Worm (Caenorhabditis elegans) whole organism, young adult: ENCODE data around the gene Y32B12C.1.

ENCODE experiments used
- B0019.2 ChIP-seq: fragments of 200-800 bp; sonication (Bioruptor generic); conservative IDR thresholded peaks from 2 replicates; pipeline ENCODE4 v1.3.6; 2022; ENCODE audit warnings: missing genetic modification reagents, missing genetic modification characterization, missing compliant biosample characterization
- C17E4.6 ChIP-seq: fragments of 200-800 bp; sonication (Bioruptor generic); IDR thresholded peaks from 2 replicates; pipeline ENCODE4 v1.3.6; 2022; ENCODE audit warnings: missing genetic modification reagents, missing genetic modification characterization, missing compliant biosample characterization
- F57A8.1 ChIP-seq: fragments of 200-800 bp; sonication (Bioruptor generic); optimal IDR thresholded peaks from 2 replicates; lab custom pipeline; 2018; ENCODE audit warnings: mild to moderate bottlenecking, missing genetic modification characterization, moderate library complexity, missing compliant biosample characterization
- F57C9.4 ChIP-seq: sonication (generic microtip); optimal IDR thresholded peaks from 2 replicates; lab custom pipeline; 2017; ENCODE audit warnings: mild to moderate bottlenecking, missing genetic modification characterization, missing compliant biosample characterization
- K12H6.12 ChIP-seq: fragments of 200-800 bp; sonication (Bioruptor generic); optimal IDR thresholded peaks from 2 replicates; lab custom pipeline; 2018; ENCODE audit warnings: mild to moderate bottlenecking, missing genetic modification characterization, missing compliant biosample characterization
- T26A5.8 ChIP-seq: sonication (generic microtip); optimal IDR thresholded peaks from 2 replicates; lab custom pipeline; 2016; ENCODE audit warnings: missing genetic modification characterization, missing compliant biosample characterization
- Y53F4B.3 ChIP-seq: fragments of 200-800 bp; sonication (Bioruptor generic); IDR thresholded peaks from 2 replicates; pipeline ENCODE4 v1.3.6; 2022; ENCODE audit warnings: missing genetic modification reagents, missing genetic modification characterization, missing compliant biosample characterization
- Y56A3A.18 ChIP-seq: fragments of 200-800 bp; sonication (Bioruptor generic); IDR thresholded peaks from 2 replicates; pipeline ENCODE4 v1.3.6; 2022; ENCODE audit warnings: missing genetic modification reagents, missing genetic modification characterization, missing compliant biosample characterization
- Y95B8A.8 ChIP-seq: fragments of 200-800 bp; sonication (Bioruptor generic); IDR thresholded peaks from 2 replicates; pipeline ENCODE4 v1.3.6; 2022; ENCODE audit warnings: missing genetic modification reagents, missing genetic modification characterization, missing compliant biosample characterization
- ama-1 ChIP-seq, 3 experiments: fragments of 150-350 bp in 1 of 3; sonication (generic microtip) in 2 of 3; optimal IDR thresholded peaks; 2 replicates each; lab custom pipeline; 2014 to 2018; ENCODE audit warnings: missing biosample characterization in 2 of 3, missing genetic modification characterization in 2 of 3, missing genetic modification reagents in 2 of 3
- attf-5 ChIP-seq: fragments of 200-800 bp; sonication (Bioruptor generic); optimal IDR thresholded peaks from 2 replicates; lab custom pipeline; 2018; ENCODE audit warnings: mild to moderate bottlenecking, missing genetic modification characterization, missing compliant biosample characterization
- attf-6 ChIP-seq: fragments of 200-800 bp; sonication (Bioruptor generic); IDR thresholded peaks from 2 replicates; pipeline ENCODE4 v1.3.6; 2022; ENCODE audit warnings: missing genetic modification reagents, missing genetic modification characterization, missing compliant biosample characterization
- bed-1 ChIP-seq: fragments of 200-800 bp; sonication (Bioruptor generic); IDR thresholded peaks from 2 replicates; pipeline ENCODE4 v1.3.6; 2022; ENCODE audit warnings: missing genetic modification reagents, missing genetic modification characterization, missing compliant biosample characterization
- bed-2 ChIP-seq: fragments of 200-800 bp; sonication (Bioruptor generic); IDR thresholded peaks from 2 replicates; pipeline ENCODE4 v1.3.6; 2022; ENCODE audit warnings: missing genetic modification reagents, missing genetic modification characterization, missing compliant biosample characterization
- ccch-3 ChIP-seq: fragments of 200-800 bp; sonication (Bioruptor generic); optimal IDR thresholded peaks from 2 replicates; lab custom pipeline; 2018; ENCODE audit warnings: mild to moderate bottlenecking, missing genetic modification characterization, missing compliant biosample characterization
- fkh-3 ChIP-seq: sonication (generic microtip); optimal IDR thresholded peaks from 2 replicates; lab custom pipeline; 2016; ENCODE audit warnings: mild to moderate bottlenecking, missing genetic modification characterization, missing compliant biosample characterization
- gei-17 ChIP-seq: fragments of 200-800 bp; sonication (Bioruptor generic); optimal IDR thresholded peaks from 2 replicates; lab custom pipeline; 2018; ENCODE audit warnings: mild to moderate bottlenecking, missing genetic modification characterization, missing compliant biosample characterization
- hlh-26 ChIP-seq: fragments of 200-800 bp; sonication (Bioruptor generic); conservative IDR thresholded peaks from 2 replicates; pipeline ENCODE4 v1.3.6; 2022; ENCODE audit warnings: missing genetic modification reagents, missing genetic modification characterization, missing compliant biosample characterization
- hmg-1.2 ChIP-seq: fragments of 200-800 bp; sonication (Bioruptor generic); IDR thresholded peaks from 2 replicates; pipeline ENCODE4 v1.3.6; 2022; ENCODE audit warnings: missing genetic modification reagents, missing genetic modification characterization, missing compliant biosample characterization
- lag-1 ChIP-seq: fragments of 200-800 bp; sonication (Bioruptor generic); IDR thresholded peaks from 2 replicates; pipeline ENCODE4 v1.3.6; 2022; ENCODE audit warnings: missing genetic modification reagents, missing genetic modification characterization, missing compliant biosample characterization
- let-607 ChIP-seq, 2 experiments: fragments of 200-800 bp in 1 of 2; sonication (Bioruptor generic) in 1 of 2; sonication (generic microtip) in 1 of 2; optimal IDR thresholded peaks; 2 replicates each; lab custom pipeline; 2016 to 2018; ENCODE audit warnings: mild to moderate bottlenecking in 2 of 2, missing compliant biosample characterization in 2 of 2, missing genetic modification characterization in 2 of 2, moderate library complexity in 2 of 2, missing genotype in 1 of 2
- lin-54 ChIP-seq: fragments of 200-800 bp; sonication (Bioruptor generic); optimal IDR thresholded peaks from 2 replicates; lab custom pipeline; 2018; ENCODE audit warnings: mild to moderate bottlenecking, missing genetic modification characterization, missing compliant biosample characterization
- madf-6 ChIP-seq: fragments of 200-800 bp; sonication (Bioruptor generic); IDR thresholded peaks from 2 replicates; pipeline ENCODE4 v1.3.6; 2022; ENCODE audit warnings: missing genetic modification reagents, missing genetic modification characterization, missing compliant biosample characterization
- mcd-1 ChIP-seq: fragments of 200-800 bp; sonication (Bioruptor generic); IDR thresholded peaks from 2 replicates; pipeline ENCODE4 v1.3.6; 2022; ENCODE audit warnings: missing genetic modification reagents, missing genetic modification characterization, missing compliant biosample characterization
- mel-28 ChIP-seq: sonication (generic microtip); optimal IDR thresholded peaks from 2 replicates; lab custom pipeline; 2016; ENCODE audit warnings: borderline replicate concordance, mild to moderate bottlenecking, missing genetic modification characterization, missing compliant biosample characterization
- mes-4 ChIP-seq: sonication (generic microtip); optimal IDR thresholded peaks from 2 replicates; lab custom pipeline; 2016; ENCODE audit warnings: missing genotype, missing genetic modification characterization, missing compliant biosample characterization
- nfyb-1 ChIP-seq: fragments of 200-800 bp; sonication (Bioruptor generic); IDR thresholded peaks from 2 replicates; pipeline ENCODE4 v1.3.6; 2022; ENCODE audit warnings: missing genetic modification reagents, missing genetic modification characterization, missing compliant biosample characterization
- nhr-179 ChIP-seq: sonication (generic microtip); optimal IDR thresholded peaks from 2 replicates; lab custom pipeline; 2016; ENCODE audit warnings: mild to moderate bottlenecking, missing genetic modification characterization, missing compliant biosample characterization
- rpc-1 ChIP-seq, 2 experiments: fragments of 150-350 bp in 1 of 2; sonication (generic microtip) in 1 of 2; optimal IDR thresholded peaks; 2 replicates each; lab custom pipeline; 2014 to 2018; ENCODE audit warnings: missing biosample characterization in 1 of 2, missing genetic modification characterization in 1 of 2, missing genetic modification reagents in 1 of 2, missing genotype in 1 of 2
- snpc-3.4 ChIP-seq: sonication (generic microtip); optimal IDR thresholded peaks from 2 replicates; lab custom pipeline; 2017; ENCODE audit warnings: missing genetic modification characterization, mild to moderate bottlenecking, missing compliant biosample characterization, antibody characterized with exemption, moderate library complexity, missing genotype, missing genetic modification reagents
- snpc-4 ChIP-seq, 5 experiments: fragments of 150-350 bp in 1 of 5; sonication (generic microtip) in 4 of 5; optimal IDR thresholded peaks; 2 replicates each; lab custom pipeline; 2014 to 2018; ENCODE audit warnings: missing genetic modification characterization in 5 of 5, missing biosample characterization in 3 of 5, antibody characterized with exemption in 2 of 5, mild to moderate bottlenecking in 2 of 5, missing compliant biosample characterization in 2 of 5, missing genotype in 2 of 5, moderate library complexity in 2 of 5, missing genetic modification reagents in 1 of 5
- tbp1 ChIP-seq: fragments of 200-800 bp; sonication (Bioruptor generic); optimal IDR thresholded peaks from 2 replicates; lab custom pipeline; 2018; ENCODE audit warnings: mild to moderate bottlenecking, missing genetic modification characterization, missing compliant biosample characterization
- unc-130 ChIP-seq: sonication (generic microtip); optimal IDR thresholded peaks from 2 replicates; lab custom pipeline; 2016; ENCODE audit warnings: missing genetic modification reagents, missing genetic modification characterization, missing compliant biosample characterization
- unc-62 ChIP-seq: fragments of 150-350 bp; optimal IDR thresholded peaks from 2 replicates; lab custom pipeline; 2014; ENCODE audit warnings: missing biosample characterization, missing genetic modification reagents, missing genetic modification characterization
- xnd-1 ChIP-seq: sonication (generic microtip); optimal IDR thresholded peaks from 2 replicates; lab custom pipeline; 2016; ENCODE audit warnings: missing genotype, missing genetic modification reagents, missing genetic modification characterization, missing compliant biosample characterization
- zfh-2 ChIP-seq: fragments of 200-800 bp; sonication (Bioruptor generic); conservative IDR thresholded peaks from 2 replicates; pipeline ENCODE4 v1.3.6; 2022; ENCODE audit warnings: missing genetic modification reagents, missing genetic modification characterization, missing compliant biosample characterization
- zim-3 ChIP-seq: sonication (generic microtip); optimal IDR thresholded peaks from 2 replicates; lab custom pipeline; 2017; ENCODE audit warnings: mild to moderate bottlenecking, missing genetic modification characterization, moderate library complexity, missing compliant biosample characterization
- ztf-3 ChIP-seq: fragments of 200-800 bp; sonication (Bioruptor generic); optimal IDR thresholded peaks from 2 replicates; lab custom pipeline; 2018; ENCODE audit warnings: mild to moderate bottlenecking, missing genetic modification characterization, missing compliant biosample characterization

Gene Y32B12C.1

DNA sequence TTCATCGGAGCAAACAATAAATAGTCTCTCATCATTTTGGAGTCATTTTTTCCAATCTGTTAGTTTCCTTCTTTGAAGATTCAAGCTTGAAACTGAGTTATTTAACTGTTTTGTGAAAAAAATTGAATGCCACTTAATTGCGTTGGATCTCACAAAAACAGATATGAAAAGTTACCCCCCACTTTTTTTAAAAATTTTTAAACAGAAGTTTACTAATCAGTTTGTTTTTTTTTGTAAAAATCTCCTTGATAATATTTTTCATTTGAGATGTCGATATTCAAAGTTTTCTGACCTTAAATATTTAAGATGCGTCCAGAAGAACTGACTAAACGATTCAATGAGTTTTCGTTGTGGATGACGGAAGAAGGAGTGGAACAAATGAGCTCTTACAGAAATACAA lies at the start of gene Y32B12C.1:
TSS of gene Y32B12C.1 (plus strand) at position 301 of the 400 bp plus-strand sequence.
- no peak for TF ChIP-seq gei-17 (GFP tag; lab: Kevin White, UChicago)
- TF ChIP-seq lag-1, result no peak
- TF ChIP-seq nhr-179 (tag; lab: Kevin White, UChicago), result no peak
- TF ChIP-seq xnd-1 (tag; lab: Kevin White, UChicago), result no peak
- no peak for TF ChIP-seq unc-62
- no peak for TF ChIP-seq unc-130 (GFP tag; lab: Kevin White, UChicago)
- no peak for TF ChIP-seq hlh-26 (GFP tag; lab: Robert Waterston, UW)
- no peak for TF ChIP-seq zim-3 (tag; lab: Kevin White, UChicago)
- TF ChIP-seq Y56A3A.18 (GFP tag; lab: Robert Waterston, UW), result no peak

DNA sequence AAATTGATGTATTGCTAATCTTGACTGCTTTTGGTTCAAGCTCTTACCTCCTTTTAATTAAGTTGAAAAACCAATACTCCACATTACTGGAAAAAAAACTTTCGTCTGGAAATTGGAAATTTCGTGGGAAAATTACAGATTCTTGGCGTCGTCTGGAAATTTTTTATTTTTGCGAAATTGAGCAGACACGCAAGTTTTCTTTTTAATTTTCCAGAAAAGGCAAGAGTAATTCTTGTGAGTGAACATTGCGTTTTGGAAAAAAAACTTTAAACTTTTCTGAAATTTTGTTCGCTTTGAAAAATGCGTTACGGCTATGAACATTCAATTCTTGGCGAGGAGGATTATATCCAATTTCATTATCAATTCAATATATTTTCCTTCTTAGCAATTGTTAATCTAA lies 40.8 kb upstream of the Y32B12C.1 start, which contains the start of gene sru-45:
TSS of gene sru-45 (plus strand) at position 301 of the 400 bp plus-strand sequence.
- TF ChIP-seq Y53F4B.3 (GFP tag; lab: Robert Waterston, UW), result no peak
- no peak for TF ChIP-seq ccch-3 (GFP tag; lab: Kevin White, UChicago)
- TF ChIP-seq bed-1 (GFP tag; lab: Robert Waterston, UW), result no peak
- no peak for TF ChIP-seq rpc-1 (optimal IDR thresholded peaks at IDR 0.05; lab: Kevin White, UChicago)
- TF ChIP-seq rpc-1 (tag; optimal IDR thresholded peaks at IDR 0.05; lab: Kevin White, UChicago), result no peak
- TF ChIP-seq C17E4.6, result no peak
- no peak for TF ChIP-seq let-607 (tag; optimal IDR thresholded peaks at IDR 0.05; lab: Kevin White, UChicago)
- no peak for TF ChIP-seq ztf-3 (GFP tag; lab: Kevin White, UChicago)
- TF ChIP-seq K12H6.12 (tag; lab: Kevin White, UChicago), result no peak
- no peak for TF ChIP-seq hmg-1.2 (GFP tag; lab: Robert Waterston, UW)
- no peak for TF ChIP-seq ama-1 (optimal IDR thresholded peaks at IDR 0.05; lab: Kevin White, UChicago)
- no peak for TF ChIP-seq ama-1 (GFP tag; optimal IDR thresholded peaks at IDR 0.05; lab: Kevin White, UChicago)
- TF ChIP-seq zfh-2 (GFP tag; lab: Robert Waterston, UW), result no peak
- no peak for TF ChIP-seq F57A8.1 (GFP tag; lab: Kevin White, UChicago)
- no peak for TF ChIP-seq lin-54
- TF ChIP-seq madf-6 (GFP tag; lab: Robert Waterston, UW), result no peak
- no peak for TF ChIP-seq snpc-3.4 (tag; lab: Kevin White, UChicago)

DNA sequence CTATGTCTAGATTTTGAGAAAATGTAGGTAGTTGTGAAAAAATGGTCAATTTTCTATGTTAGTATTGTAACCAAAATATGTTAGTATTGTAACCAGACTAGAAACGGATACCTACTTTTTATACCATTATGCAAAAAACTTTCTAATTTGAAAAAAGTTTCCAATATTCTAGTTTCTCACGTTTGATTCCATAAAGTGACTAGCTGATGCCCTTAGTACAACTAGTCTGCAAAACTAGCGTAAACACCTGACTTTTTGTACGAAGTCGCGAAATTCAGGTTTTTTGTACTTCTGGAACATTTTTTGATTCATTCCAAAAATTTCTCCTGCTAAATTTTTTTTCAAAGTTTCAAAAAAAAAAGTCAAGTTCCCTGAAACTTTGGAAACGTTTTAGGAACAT lies 38.4 kb upstream of the Y32B12C.1 start:
- TF ChIP-seq ama-1 (optimal IDR thresholded peaks at IDR 0.05; lab: Kevin White, UChicago), result no peak
- no peak for TF ChIP-seq ama-1 (GFP tag; optimal IDR thresholded peaks at IDR 0.05; lab: Kevin White, UChicago)
- TF ChIP-seq attf-5, result no peak
- no peak for TF ChIP-seq B0019.2 (GFP tag; lab: Robert Waterston, UW)
- no peak for TF ChIP-seq fkh-3 (tag; lab: Kevin White, UChicago)
- no peak for TF ChIP-seq lag-1
- no peak for TF ChIP-seq F57C9.4 (tag; lab: Kevin White, UChicago)
- no peak for TF ChIP-seq T26A5.8 (tag; lab: Kevin White, UChicago)
- no peak for TF ChIP-seq bed-2 (GFP tag; lab: Robert Waterston, UW)
- TF ChIP-seq mel-28, result no peak
- no peak for TF ChIP-seq mes-4
- no peak for TF ChIP-seq nfyb-1 (GFP tag; lab: Robert Waterston, UW)
- TF ChIP-seq attf-6 (GFP tag; lab: Robert Waterston, UW), result no peak

DNA sequence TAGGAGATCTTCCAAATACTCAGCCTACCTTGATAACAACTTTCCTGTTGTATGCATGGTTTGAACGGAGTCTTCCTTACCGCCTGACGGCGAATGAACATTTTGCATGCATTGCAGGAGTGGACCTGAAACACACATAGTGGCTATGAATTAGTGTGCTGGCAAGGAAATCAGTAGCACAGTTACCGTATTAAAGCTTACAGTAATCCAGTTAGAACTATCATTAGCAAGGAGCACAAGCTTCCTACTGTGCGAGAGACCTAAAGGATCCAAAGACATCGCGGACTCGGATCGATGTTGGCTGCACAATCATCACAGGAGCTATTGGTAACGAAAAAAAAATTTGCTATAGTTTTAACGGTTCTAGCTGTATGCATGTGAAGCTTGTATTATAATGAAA lies 35.7 kb upstream of the Y32B12C.1 start, which contains the start of gene nhr-233:
TSS of gene nhr-233 (minus strand) at position 101 of the 400 bp plus-strand sequence.
- TF ChIP-seq snpc-4 (GFP tag; optimal IDR thresholded peaks at IDR 0.05; lab: Kevin White, UChicago) (no peak), snpc-4 (tag; optimal IDR thresholded peaks at IDR 0.05; lab: Kevin White, UChicago) (no peak), tbp1 (GFP tag; lab: Kevin White, UChicago) (no peak), mcd-1 (GFP tag; lab: Robert Waterston, UW) (no peak), Y95B8A.8 (GFP tag; lab: Robert Waterston, UW) (no peak)
